4 fruit fly cellular contexts compared by ENCODE assay signal in the genomic region with DNA sequence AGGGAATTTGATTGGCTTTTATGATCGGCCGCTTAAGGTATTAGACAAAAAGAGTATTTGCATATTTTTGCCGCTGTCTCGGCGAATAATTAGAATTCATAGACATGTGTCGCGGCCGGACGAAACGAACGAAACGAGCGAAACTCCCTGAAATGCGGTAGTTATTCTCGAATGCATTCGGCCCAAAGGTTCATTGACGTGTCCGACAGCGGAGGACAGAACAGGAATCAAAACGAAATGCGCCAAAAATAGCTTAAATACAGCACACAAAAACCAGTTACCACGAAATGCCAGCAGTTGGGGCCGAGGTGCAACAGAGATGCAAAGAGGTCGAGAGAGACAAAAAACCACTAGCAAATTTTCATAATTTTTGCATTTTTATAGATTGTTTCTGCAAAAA.
TF ChIP-seq lines count a peak whose summit lies in the region.

No protein-coding gene starts in this region.

TF ChIP-seq in whole organism, 6 proteins besides CTCF, POLR2A, EP300 and RAD21:
- peak; percentile 34 to 77 for TF ChIP-seq EcR (GFP tag; optimal IDR thresholded peaks at IDR 0.05; lab: Kevin White, UChicago)
- no peak for TF ChIP-seq CG8478 (optimal IDR thresholded peaks at IDR 0.05; lab: Kevin White, UChicago)

TF ChIP-seq in whole organism, prepupa, 60 proteins besides CTCF, POLR2A, EP300 and RAD21:
- TF ChIP-seq ss (GFP tag; optimal IDR thresholded peaks at IDR 0.05; lab: Kevin White, UChicago) (peak in 1 of 2 experiments; percentile 24), cyc (GFP tag; optimal IDR thresholded peaks at IDR 0.05; lab: Kevin White, UChicago) (no peak), CG31627 (GFP tag; optimal IDR thresholded peaks at IDR 0.05; lab: Kevin White, UChicago) (peak; percentile 15), CG1621 (tag; optimal IDR thresholded peaks at IDR 0.05; lab: Kevin White, UChicago) (peak; percentile 24), esn (GFP tag; optimal IDR thresholded peaks at IDR 0.05; lab: Kevin White, UChicago) (peak; percentile 19), Hr39 (GFP tag; optimal IDR thresholded peaks at IDR 0.05; lab: Kevin White, UChicago) (peak; percentile 3), CG10669 (GFP tag; optimal IDR thresholded peaks at IDR 0.05; lab: Kevin White, UChicago) (peak; percentile 2), CG15336 (GFP tag; IDR thresholded peaks at IDR 0.05; lab: Robert Waterston, UW) (no peak)

TF ChIP-seq in whole organism, pupa, 21 proteins besides CTCF, POLR2A, EP300 and RAD21:
- TF ChIP-seq CG13204 (GFP tag; optimal IDR thresholded peaks at IDR 0.05; lab: Kevin White, UChicago) (no peak), EcR (GFP tag; optimal IDR thresholded peaks at IDR 0.05; lab: Kevin White, UChicago) (peak; percentile 90), CG14655 (GFP tag; optimal IDR thresholded peaks at IDR 0.05; lab: Kevin White, UChicago) (peak; percentile 5), CG15710 (tag; optimal IDR thresholded peaks at IDR 0.05; lab: Kevin White, UChicago) (peak; percentile 2)

TF ChIP-seq in whole organism, wandering third instar larva, 38 proteins besides CTCF, POLR2A, EP300 and RAD21:
- TF ChIP-seq fru (GFP tag; optimal IDR thresholded peaks at IDR 0.05; lab: Kevin White, UChicago): peak; percentile 31
- no peak for TF ChIP-seq jim (GFP tag; optimal IDR thresholded peaks at IDR 0.05; lab: Kevin White, UChicago)
- TF ChIP-seq psq (GFP tag; optimal IDR thresholded peaks at IDR 0.05; lab: Kevin White, UChicago): peak; percentile 16
- TF ChIP-seq rgr (GFP tag; optimal IDR thresholded peaks at IDR 0.05; lab: Kevin White, UChicago): no peak
- peak; percentile 36 for TF ChIP-seq HLH106 (tag; optimal IDR thresholded peaks at IDR 0.05; lab: Kevin White, UChicago)
- no peak for TF ChIP-seq sage (GFP tag; optimal IDR thresholded peaks at IDR 0.05; lab: Kevin White, UChicago)
- TF ChIP-seq dmrt93B (GFP tag; optimal IDR thresholded peaks at IDR 0.05; lab: Kevin White, UChicago): peak; percentile 13
